Worm (Caenorhabditis elegans): ENCODE results near the gene his-74.

DNA sequence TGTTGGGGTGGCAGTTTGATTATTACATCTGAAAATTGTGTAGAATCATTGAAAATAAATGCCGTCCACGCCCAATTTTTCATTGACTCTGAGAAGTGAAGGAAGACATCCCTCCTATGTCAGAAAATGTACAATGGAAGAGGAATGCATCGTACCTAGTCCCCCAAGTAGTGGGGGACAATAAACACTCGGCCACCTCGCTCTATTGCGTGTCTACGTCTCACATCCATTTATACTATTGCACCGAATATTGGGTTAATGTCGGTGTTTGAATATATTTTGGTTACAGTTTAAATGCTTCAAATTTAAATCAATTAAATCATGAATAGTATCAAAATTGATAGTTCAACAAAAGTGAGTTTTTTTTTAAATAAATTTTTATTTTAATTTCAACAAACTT is 10.5 kb downstream of the his-74 start, which contains the start of gene lin-25:
- TF ChIP-seq snpc-4 (tag; optimal IDR thresholded peaks at IDR 0.05): peak; percentile 27
- TF ChIP-seq nhr-11 (tag; optimal IDR thresholded peaks at IDR 0.05): no peak
- TF ChIP-seq nhr-237 (tag; optimal IDR thresholded peaks at IDR 0.05): no peak
- no peak for TF ChIP-seq pqm-1 (tag; optimal IDR thresholded peaks at IDR 0.05)
- TF ChIP-seq nhr-28 (tag; optimal IDR thresholded peaks at IDR 0.05): no peak
- no peak for TF ChIP-seq ama-1 (optimal IDR thresholded peaks at IDR 0.05)
- TF ChIP-seq eor-1 (tag; optimal IDR thresholded peaks at IDR 0.05): no peak
- TF ChIP-seq ZK546.5 (tag; optimal IDR thresholded peaks at IDR 0.05): no peak
- no peak for TF ChIP-seq unc-39 (tag; optimal IDR thresholded peaks at IDR 0.05)
- no peak for TF ChIP-seq ceh-82 (tag; optimal IDR thresholded peaks at IDR 0.05)
- TF ChIP-seq unc-62 (GFP tag; optimal IDR thresholded peaks at IDR 0.05): no peak
- no peak for TF ChIP-seq ztf-11 (tag; optimal IDR thresholded peaks at IDR 0.05)

All from whole organism, L3 larva.